Worm (Caenorhabditis elegans): Measurements from ENCODE around the gene srx-51.

DNA sequence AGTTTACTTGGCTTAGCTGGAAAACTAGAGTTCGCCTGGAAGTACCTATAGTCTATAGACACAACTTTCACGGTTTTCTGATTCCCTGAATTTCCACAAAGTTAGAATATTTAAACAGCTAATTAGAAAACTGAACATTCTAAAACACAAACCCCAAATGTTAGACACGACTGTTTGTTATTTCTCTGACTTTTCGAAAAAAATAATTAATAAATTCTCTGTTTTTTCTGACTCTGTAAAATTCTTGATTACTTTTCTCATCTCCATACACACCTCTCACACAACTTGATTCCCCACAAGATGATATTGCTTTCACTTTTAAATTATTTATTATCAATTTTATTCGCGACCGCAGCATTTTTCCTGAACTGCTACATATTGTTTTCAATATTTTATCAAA lies 28.2 kb upstream of the srx-51 start, which contains the start of gene srbc-75:
- TF ChIP-seq aly-2 (tag; optimal IDR thresholded peaks at IDR 0.05) (no peak), unc-62 (GFP tag; optimal IDR thresholded peaks at IDR 0.05) (no peak), nhr-237 (tag; optimal IDR thresholded peaks at IDR 0.05) (no peak), ceh-16 (tag; optimal IDR thresholded peaks at IDR 0.05) (no peak), nhr-28 (tag; optimal IDR thresholded peaks at IDR 0.05) (no peak), skn-1 (tag; optimal IDR thresholded peaks at IDR 0.05) (no peak), ztf-11 (tag; optimal IDR thresholded peaks at IDR 0.05) (no peak), pha-4 (tag; optimal IDR thresholded peaks at IDR 0.05) (no peak), nhr-12 (tag; optimal IDR thresholded peaks at IDR 0.05) (no peak), zag-1 (tag; optimal IDR thresholded peaks at IDR 0.05) (no peak), snpc-4 (tag; optimal IDR thresholded peaks at IDR 0.05) (no peak)
